Worm (Caenorhabditis elegans) whole organism, L4/young adult: ENCODE measurements around the gene epg-5.

Experiments used
- W03F9.2 ChIP-seq: fragments of 150-350 bp; optimal IDR thresholded peaks from 2 replicates; lab custom pipeline; 2014; ENCODE audit warnings: missing biosample characterization, missing genetic modification characterization
- dao-5 ChIP-seq: sonication (generic microtip); optimal IDR thresholded peaks from 2 replicates; lab custom pipeline; 2016; ENCODE audit warnings: missing genotype, missing genetic modification characterization, moderate library complexity, missing compliant biosample characterization
- him-1 ChIP-seq: sonication (generic microtip); optimal IDR thresholded peaks from 2 replicates; lab custom pipeline; 2016; ENCODE audit warnings: missing genotype, missing genetic modification reagents, missing genetic modification characterization, missing compliant biosample characterization

Gene epg-5

DNA sequence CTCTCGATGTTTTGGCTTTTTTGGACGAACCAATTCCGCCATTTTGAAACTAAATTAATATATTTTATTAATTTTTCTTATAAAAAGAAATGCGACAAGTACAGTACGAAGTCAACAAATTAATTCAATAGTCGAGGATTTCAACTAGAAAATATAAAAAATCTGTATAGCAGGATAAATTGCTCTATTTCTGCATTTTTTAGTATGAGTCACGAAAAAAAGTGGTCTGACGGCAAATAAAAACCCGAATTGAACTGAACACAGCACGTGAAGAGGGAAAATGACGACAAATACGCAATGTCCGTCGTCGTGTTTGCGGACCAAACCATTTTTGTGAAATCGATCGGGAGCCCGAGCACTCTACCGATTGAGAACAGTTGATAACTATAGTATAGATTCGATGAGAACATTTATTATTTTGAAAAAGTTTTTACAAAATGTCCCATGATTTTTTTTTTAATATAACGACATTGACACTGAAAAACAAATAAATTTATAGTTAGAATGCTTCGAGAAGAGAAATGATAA, at the start of gene epg-5:
epg-5 (minus strand) TSS at position 51 of the 528 bp plus-strand sequence.
- no peak for TF ChIP-seq him-1 (tag; lab: Kevin White, UChicago)
- no peak for TF ChIP-seq dao-5 (tag; lab: Kevin White, UChicago)
- TF ChIP-seq W03F9.2 (tag; lab: Kevin White, UChicago) = no peak

ce11 chrII:6658766-6659165, 49.6 kb upstream of the epg-5 start, which contains the start of gene T19D12.10:
Gene T19D12.10 (minus strand): TSS chrII:6658866.
- TF ChIP-seq W03F9.2 (tag; lab: Kevin White, UChicago) = no peak
- TF ChIP-seq dao-5 (tag; lab: Kevin White, UChicago) = no peak
- TF ChIP-seq him-1 (tag; lab: Kevin White, UChicago) = no peak

DNA sequence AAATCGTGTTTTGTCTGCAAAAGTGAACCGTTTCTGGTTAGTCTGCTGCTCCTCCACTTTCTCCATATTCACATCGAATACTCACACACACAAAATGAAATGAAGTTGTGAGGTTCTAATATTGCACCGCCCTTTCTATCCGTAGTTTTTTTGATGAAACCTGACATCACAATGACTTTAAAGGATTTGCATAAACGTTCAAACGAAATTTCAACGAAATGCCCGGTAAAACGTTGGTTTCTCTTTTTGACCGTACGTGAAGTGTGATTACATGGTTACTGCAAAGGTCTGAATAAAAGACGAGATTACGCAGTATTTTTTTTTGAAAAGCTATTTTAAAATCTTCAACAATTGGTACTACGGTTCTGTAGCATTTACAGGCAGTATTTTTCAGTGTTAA, 45.1 kb upstream of the epg-5 start, which contains the start of gene T19D12.9:
T19D12.9 (minus strand) TSS at position 101 of the 400 bp plus-strand sequence.
- TF ChIP-seq W03F9.2 (tag; lab: Kevin White, UChicago) (no peak), dao-5 (tag; lab: Kevin White, UChicago) (no peak), him-1 (tag; lab: Kevin White, UChicago) (no peak)

- no peak for TF ChIP-seq W03F9.2 (tag; lab: Kevin White, UChicago)
- TF ChIP-seq him-1 (tag; lab: Kevin White, UChicago) = no peak
- TF ChIP-seq dao-5 (tag; lab: Kevin White, UChicago) = no peak
Observed at ce11 chrII:6651719-6652118, 42.6 kb upstream of the epg-5 start, which contains the start of gene sra-26. Gene sra-26 (minus strand): TSS chrII:6651819.

ce11 chrII:6649026-6649425, 39.9 kb upstream of the epg-5 start, which contains the start of gene oig-8:
Gene oig-8 (minus strand): TSS chrII:6649126.
- no peak for TF ChIP-seq dao-5 (tag; lab: Kevin White, UChicago)
- no peak for TF ChIP-seq him-1 (tag; lab: Kevin White, UChicago)
- TF ChIP-seq W03F9.2 (tag; lab: Kevin White, UChicago) = no peak

- no peak for TF ChIP-seq him-1 (tag; lab: Kevin White, UChicago)
- TF ChIP-seq W03F9.2 (tag; lab: Kevin White, UChicago) = no peak
- no peak for TF ChIP-seq dao-5 (tag; lab: Kevin White, UChicago)
Observed at ce11 chrII:6646903-6647302, 37.7 kb upstream of the epg-5 start.

ce11 chrII:6642651-6643167, 33.5 kb upstream of the epg-5 start, which contains the start of gene T19D12.6:
Gene T19D12.6 (minus strand): TSS chrII:6643117.
- TF ChIP-seq him-1 (tag; lab: Kevin White, UChicago) (no peak), W03F9.2 (tag; lab: Kevin White, UChicago) (no peak), dao-5 (tag; lab: Kevin White, UChicago) (no peak)

ce11 chrII:6642180-6642579, 33.0 kb upstream of the epg-5 start:
- TF ChIP-seq him-1 (tag; lab: Kevin White, UChicago) (no peak), W03F9.2 (tag; lab: Kevin White, UChicago) (no peak), dao-5 (tag; lab: Kevin White, UChicago) (no peak)

ce11 chrII:6637854-6638253, 28.7 kb upstream of the epg-5 start:
- no peak for TF ChIP-seq dao-5 (tag; lab: Kevin White, UChicago)
- no peak for TF ChIP-seq W03F9.2 (tag; lab: Kevin White, UChicago)
- no peak for TF ChIP-seq him-1 (tag; lab: Kevin White, UChicago)

DNA sequence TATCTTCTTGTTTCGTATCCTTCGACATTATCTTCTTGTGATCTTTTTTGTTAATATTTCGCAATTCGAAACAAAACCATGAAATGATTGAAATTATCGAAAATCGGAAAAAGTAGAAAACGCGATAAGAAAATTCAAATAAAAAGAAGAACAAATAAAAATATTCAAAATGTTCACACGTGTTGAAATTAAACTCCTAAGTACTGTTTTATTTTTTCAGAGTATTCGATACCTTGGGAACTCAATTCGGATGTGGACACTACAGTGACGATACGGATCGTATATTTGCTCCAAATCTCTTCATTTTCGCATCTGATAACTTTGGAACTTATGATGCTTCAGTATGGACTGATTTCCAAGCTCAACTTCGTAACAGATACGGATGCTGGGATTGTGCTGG, 27.0 kb upstream of the epg-5 start, which contains the start of gene T19D12.5:
T19D12.5 (minus strand) TSS at position 101 of the 400 bp plus-strand sequence.
- no peak for TF ChIP-seq dao-5 (tag; lab: Kevin White, UChicago)
- TF ChIP-seq W03F9.2 (tag; lab: Kevin White, UChicago) = no peak
- TF ChIP-seq him-1 (tag; lab: Kevin White, UChicago) = no peak

DNA sequence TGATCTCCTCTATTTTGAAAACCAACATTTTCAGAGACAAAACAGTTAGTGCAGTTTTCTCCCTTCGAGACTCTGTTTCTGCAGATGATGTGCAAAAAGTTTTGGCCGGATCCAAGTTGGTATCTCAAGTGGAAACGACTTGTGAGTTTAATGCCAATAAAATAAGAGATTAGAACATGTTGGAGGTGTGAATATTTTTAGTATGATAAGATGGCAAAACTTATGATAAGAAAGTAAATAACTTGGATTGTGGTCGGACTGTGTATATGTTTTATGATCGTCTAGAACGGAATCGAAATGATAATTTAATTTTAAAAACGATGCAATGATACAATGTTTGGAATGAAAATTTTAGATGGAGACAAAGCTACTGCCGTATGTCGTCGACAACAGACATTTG, 22.8 kb upstream of the epg-5 start:
- TF ChIP-seq dao-5 (tag; lab: Kevin White, UChicago) (no peak), him-1 (tag; lab: Kevin White, UChicago) (no peak), W03F9.2 (tag; lab: Kevin White, UChicago) (no peak)

DNA sequence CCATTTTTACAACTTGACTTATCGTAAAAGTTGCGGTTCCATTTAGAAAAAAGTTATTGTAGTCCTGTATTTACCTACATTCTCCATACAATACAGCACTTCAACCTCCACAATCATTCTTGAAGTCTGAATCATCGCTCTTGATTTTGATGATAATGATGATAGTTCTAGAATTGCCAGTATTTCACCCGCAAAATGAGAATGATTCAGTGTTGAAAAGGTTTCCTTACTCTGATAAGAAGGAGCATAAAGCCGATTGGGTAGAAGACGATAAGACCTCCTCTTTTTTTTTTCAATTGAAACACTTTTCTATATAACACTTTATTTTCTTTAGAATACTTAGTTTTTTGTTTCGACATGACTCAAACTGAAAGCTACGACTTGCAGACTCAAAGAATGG, 21.6 kb upstream of the epg-5 start, which contains the start of gene T19D12.4:
T19D12.4 (plus strand) TSS at position 295 of the 400 bp plus-strand sequence.
- TF ChIP-seq him-1 (tag; lab: Kevin White, UChicago) (no peak), W03F9.2 (tag; lab: Kevin White, UChicago) (no peak), dao-5 (tag; lab: Kevin White, UChicago) (no peak)

ce11 chrII:6629775-6630174, 20.6 kb upstream of the epg-5 start:
- TF ChIP-seq dao-5 (tag; lab: Kevin White, UChicago) = no peak
- TF ChIP-seq him-1 (tag; lab: Kevin White, UChicago) = no peak
- TF ChIP-seq W03F9.2 (tag; lab: Kevin White, UChicago) = no peak
